Worm (Caenorhabditis elegans) whole organism, young adult: ENCODE data around the gene D1025.10.

Experiments used
- F10E7.11 ChIP-seq: sonication (generic microtip); optimal IDR thresholded peaks from 2 replicates; lab custom pipeline; 2017; ENCODE audit warnings: mild to moderate bottlenecking, missing genetic modification characterization, moderate library complexity, missing compliant biosample characterization
- ama-1 ChIP-seq, 3 experiments: fragments of 150-350 bp in 1 of 3; sonication (generic microtip) in 2 of 3; optimal IDR thresholded peaks; 2 replicates each; lab custom pipeline; 2014 to 2018; ENCODE audit warnings: missing biosample characterization in 2 of 3, missing genetic modification characterization in 2 of 3, missing genetic modification reagents in 2 of 3
- athp-1 ChIP-seq: sonication (generic microtip); optimal IDR thresholded peaks from 2 replicates; lab custom pipeline; 2017; ENCODE audit warnings: mild to moderate bottlenecking, missing genetic modification characterization, missing compliant biosample characterization
- ceh-100 ChIP-seq: fragments of 200-800 bp; sonication (Bioruptor generic); IDR thresholded peaks from 2 replicates; pipeline ENCODE4 v1.3.6; 2022; ENCODE audit warnings: missing genetic modification reagents, missing genetic modification characterization, missing compliant biosample characterization
- dpl-1 ChIP-seq: fragments of 150-350 bp; optimal IDR thresholded peaks from 2 replicates; lab custom pipeline; 2014; ENCODE audit warnings: missing biosample characterization, missing genetic modification reagents, missing genetic modification characterization
- hmg-20 ChIP-seq: fragments of 200-800 bp; sonication (Bioruptor generic); IDR thresholded peaks from 2 replicates; pipeline ENCODE4 v1.3.6; 2022; ENCODE audit warnings: missing genetic modification reagents, missing genetic modification characterization, missing compliant biosample characterization
- madf-3 ChIP-seq: fragments of 200-800 bp; sonication (Bioruptor generic); IDR thresholded peaks from 2 replicates; pipeline ENCODE4 v1.3.6; 2022; ENCODE audit warnings: missing genetic modification reagents, missing genetic modification characterization, missing compliant biosample characterization
- sea-2 ChIP-seq: fragments of 200-800 bp; sonication (Bioruptor generic); IDR thresholded peaks from 2 replicates; pipeline ENCODE4 v1.3.6; 2022; ENCODE audit warnings: missing genetic modification characterization, missing compliant biosample characterization
- snpc-3.4 ChIP-seq: sonication (generic microtip); optimal IDR thresholded peaks from 2 replicates; lab custom pipeline; 2017; ENCODE audit warnings: missing genetic modification characterization, mild to moderate bottlenecking, missing compliant biosample characterization, antibody characterized with exemption, moderate library complexity, missing genotype, missing genetic modification reagents
- snpc-4 ChIP-seq, 5 experiments: fragments of 150-350 bp in 1 of 5; sonication (generic microtip) in 4 of 5; optimal IDR thresholded peaks; 2 replicates each; lab custom pipeline; 2014 to 2018; ENCODE audit warnings: missing genetic modification characterization in 5 of 5, missing biosample characterization in 3 of 5, antibody characterized with exemption in 2 of 5, mild to moderate bottlenecking in 2 of 5, missing compliant biosample characterization in 2 of 5, missing genotype in 2 of 5, moderate library complexity in 2 of 5, missing genetic modification reagents in 1 of 5
- ztf-18 ChIP-seq: sonication (generic microtip); optimal IDR thresholded peaks from 2 replicates; lab custom pipeline; 2016; ENCODE audit warnings: missing genotype, mild to moderate bottlenecking, missing genetic modification characterization, missing compliant biosample characterization
- ztf-6 ChIP-seq: fragments of 200-800 bp; sonication (Bioruptor generic); IDR thresholded peaks from 2 replicates; pipeline ENCODE4 v1.3.6; 2022; ENCODE audit warnings: missing genetic modification reagents, missing genetic modification characterization, missing compliant biosample characterization

- TF ChIP-seq ztf-18 (tag; lab: Kevin White, UChicago): no peak
- TF ChIP-seq hmg-20 (GFP tag; lab: Robert Waterston, UW): no peak
- TF ChIP-seq dpl-1 (GFP tag; lab: Kevin White, UChicago): no peak
- TF ChIP-seq snpc-3.4: no peak
- no peak for TF ChIP-seq sea-2
- no peak for TF ChIP-seq ztf-6 (GFP tag; lab: Robert Waterston, UW)
- TF ChIP-seq snpc-4 (GFP tag; optimal IDR thresholded peaks at IDR 0.05; lab: Kevin White, UChicago): no peak
- no peak for TF ChIP-seq snpc-4 (tag; optimal IDR thresholded peaks at IDR 0.05; lab: Kevin White, UChicago)
- TF ChIP-seq madf-3 (GFP tag; lab: Robert Waterston, UW): no peak
- no peak for TF ChIP-seq athp-1 (tag; lab: Kevin White, UChicago)
- no peak for TF ChIP-seq ceh-100 (GFP tag; lab: Robert Waterston, UW)
- TF ChIP-seq F10E7.11 (tag; lab: Kevin White, UChicago): no peak
- no peak for TF ChIP-seq ama-1 (optimal IDR thresholded peaks at IDR 0.05; lab: Kevin White, UChicago)
- TF ChIP-seq ama-1 (GFP tag; optimal IDR thresholded peaks at IDR 0.05; lab: Kevin White, UChicago): no peak
Observed at ce11 chrX:14469284-14469683, 47.4 kb upstream of the D1025.10 start, which contains the start of gene M163.9.
